Fruit fly (Drosophila melanogaster): Measurements from ENCODE around the gene Raf.
A peak's percentile ranks its signal among the peaks of the same experiment; 100 is the strongest.

Raf gene

DNA sequence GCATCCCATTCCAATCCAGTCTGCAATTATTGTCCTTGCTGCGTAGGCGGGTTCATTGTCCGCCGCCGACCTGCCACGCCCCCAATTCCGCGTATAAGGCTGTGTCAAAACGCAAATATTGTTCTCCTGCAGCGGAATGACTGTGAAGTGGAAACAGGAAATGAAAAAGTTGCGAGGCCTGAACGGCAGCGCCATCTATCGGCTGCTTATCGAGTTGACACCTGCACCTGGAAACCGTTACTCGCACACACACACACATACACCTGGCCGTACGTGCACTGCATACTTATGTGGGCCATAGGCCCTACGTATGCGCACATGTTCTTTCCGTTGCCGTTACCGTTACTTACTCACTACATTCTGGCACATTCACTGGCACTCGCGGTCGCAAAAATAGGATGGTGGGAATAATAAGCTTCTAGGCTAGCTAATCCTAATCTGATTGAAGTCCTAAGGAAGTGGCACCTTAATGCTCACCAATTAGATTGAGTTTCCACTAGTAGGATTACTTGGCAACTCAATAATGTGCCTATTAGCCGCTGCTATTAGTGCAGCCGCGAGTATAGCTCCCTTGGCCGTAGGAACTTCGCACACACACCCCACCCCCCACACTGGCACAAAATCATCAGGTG lies 36.5 kb upstream of the Raf start (continued):
- no peak for TF ChIP-seq CG8290 (GFP tag; optimal IDR thresholded peaks at IDR 0.05)
- peak in 1 of 2 experiments; percentile 28 for TF ChIP-seq CG8290 (tag; optimal IDR thresholded peaks at IDR 0.05)
- TF ChIP-seq lab (GFP tag; optimal IDR thresholded peaks at IDR 0.05), result peak; percentile 56
- no peak for TF ChIP-seq sim (GFP tag; IDR thresholded peaks at IDR 0.05)
- TF ChIP-seq mam (GFP tag; optimal IDR thresholded peaks at IDR 0.05), result no peak
- TF ChIP-seq CG12219 (GFP tag; optimal IDR thresholded peaks at IDR 0.05), result no peak
- no peak for TF ChIP-seq E2f1 (GFP tag; IDR thresholded peaks at IDR 0.05)
- TF ChIP-seq chm (GFP tag; IDR thresholded peaks at IDR 0.05), result 0 out of 2 replicates have a peak, but pooled peaks have one; percentile 20
- no peak for TF ChIP-seq schlank (tag; optimal IDR thresholded peaks at IDR 0.05)
- no peak for TF ChIP-seq CG12236 (GFP tag; optimal IDR thresholded peaks at IDR 0.05)
- no peak for TF ChIP-seq pnt (GFP tag; optimal IDR thresholded peaks at IDR 0.05)
- TF ChIP-seq Myb (GFP tag; optimal IDR thresholded peaks at IDR 0.05), result peak; percentile 29
- TF ChIP-seq aop (GFP tag; IDR thresholded peaks at IDR 0.05), result no peak
- no peak for TF ChIP-seq eve (GFP tag; optimal IDR thresholded peaks at IDR 0.05)
- peak; percentile 0 for TF ChIP-seq CG2678 (tag; optimal IDR thresholded peaks at IDR 0.05)
- TF ChIP-seq unpg (GFP tag; optimal IDR thresholded peaks at IDR 0.05), result peak; percentile 6
- TF ChIP-seq chinmo (GFP tag; IDR thresholded peaks at IDR 0.05; ENCODE audit: partially characterized antibody), result no peak
- TF ChIP-seq Rx (GFP tag; IDR thresholded peaks at IDR 0.05), result no peak
- TF ChIP-seq peb (GFP tag; IDR thresholded peaks at IDR 0.05), result no peak
- TF ChIP-seq row (GFP tag; IDR thresholded peaks at IDR 0.05), result peak; percentile 15; the same call in 2 of the 3 replicates
- no peak for TF ChIP-seq Doc3 (GFP tag; IDR thresholded peaks at IDR 0.05; ENCODE audit: partially characterized antibody)
- peak; percentile 56 for TF ChIP-seq CG18599 (GFP tag; optimal IDR thresholded peaks at IDR 0.05)
- no peak for TF ChIP-seq CG3065 (GFP tag; optimal IDR thresholded peaks at IDR 0.05)
- no peak for TF ChIP-seq nerfin-1 (tag; optimal IDR thresholded peaks at IDR 0.05)
- no peak for TF ChIP-seq fd64A (GFP tag; optimal IDR thresholded peaks at IDR 0.05)
- TF ChIP-seq sug (tag; optimal IDR thresholded peaks at IDR 0.05), result no peak
- TF ChIP-seq CG43689 (GFP tag; IDR thresholded peaks at IDR 0.05), result no peak
- no peak for TF ChIP-seq Awh (GFP tag; IDR thresholded peaks at IDR 0.05)
- TF ChIP-seq gt (GFP tag; IDR thresholded peaks at IDR 0.05), result no peak
- TF ChIP-seq gsb-n (tag; optimal IDR thresholded peaks at IDR 0.05), result no peak

DNA sequence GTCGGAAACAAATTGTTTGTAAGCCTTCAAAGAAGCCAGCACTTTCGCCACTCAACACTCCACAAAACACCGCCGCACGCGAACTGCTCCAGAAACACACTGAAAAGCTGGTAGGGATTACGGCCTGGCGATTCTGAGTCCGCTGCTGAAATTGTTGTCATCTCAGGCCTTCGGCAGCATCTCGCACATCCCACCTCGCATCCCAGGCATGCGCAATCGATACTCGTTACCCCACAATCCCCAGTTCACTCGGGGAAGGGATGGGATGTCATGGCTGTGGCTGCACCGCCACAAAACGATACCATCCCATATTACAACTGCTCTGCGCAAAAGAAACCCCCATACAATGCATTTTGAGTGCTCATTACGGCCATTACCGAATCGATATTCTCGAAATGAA lies 35.5 kb upstream of the Raf start, which contains the start of gene CG3078:
Gene CG3078, minus strand, starts transcription at position 101 of the 400 bp plus-strand sequence.
- no peak for TF ChIP-seq otp (GFP tag; IDR thresholded peaks at IDR 0.05)
- peak; percentile 81 for TF ChIP-seq ewg (GFP tag; optimal IDR thresholded peaks at IDR 0.05)
- no peak for TF ChIP-seq dysf (GFP tag; IDR thresholded peaks at IDR 0.05)
- TF ChIP-seq Deaf1 (tag; optimal IDR thresholded peaks at IDR 0.05), result peak; percentile 49
- peak; percentile 9 for TF ChIP-seq CG15514 (GFP tag; optimal IDR thresholded peaks at IDR 0.05)
- peak; percentile 73 for TF ChIP-seq onecut (GFP tag; IDR thresholded peaks at IDR 0.05)

DNA sequence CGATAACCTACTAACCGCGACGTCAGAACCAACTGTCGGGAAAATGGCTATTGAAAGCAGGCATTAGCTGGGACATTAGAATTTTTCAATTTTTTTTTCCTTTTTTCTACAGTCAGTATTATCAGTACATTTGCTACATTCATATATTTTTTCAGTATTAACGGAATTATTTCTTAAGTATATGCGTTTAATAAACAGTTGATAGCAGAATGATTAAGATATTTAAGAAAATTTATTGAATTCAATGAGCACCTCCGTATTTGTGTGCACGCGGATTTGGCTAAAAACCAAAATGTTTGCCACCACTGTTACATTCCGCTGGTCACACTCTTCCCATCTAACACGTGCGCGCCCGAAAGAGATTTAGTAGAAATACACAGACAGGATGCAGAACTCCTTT lies 32.8 kb upstream of the Raf start, which contains the start of the genes temp and CG3071:
Gene temp, minus strand, starts transcription at position 5 of the 400 bp plus-strand sequence.
Gene CG3071, plus strand, starts transcription at position 327 of the 400 bp plus-strand sequence.
- TF ChIP-seq CG10366 (GFP tag; IDR thresholded peaks at IDR 0.05) (peak; percentile 14; the same call in 1 of the 2 replicates), Dref (GFP tag; IDR thresholded peaks at IDR 0.05) (peak; percentile 40), HHEX (GFP tag; optimal IDR thresholded peaks at IDR 0.05) (peak; percentile 9), CG12744 (GFP tag; optimal IDR thresholded peaks at IDR 0.05) (peak; percentile 31), ftz-f1 (GFP tag; optimal IDR thresholded peaks at IDR 0.05) (no peak), Myb (GFP tag; optimal IDR thresholded peaks at IDR 0.05) (peak; percentile 27), fd64A (GFP tag; optimal IDR thresholded peaks at IDR 0.05) (no peak), CG13424 (tag; optimal IDR thresholded peaks at IDR 0.05) (peak; percentile 75), CG10654 (GFP tag; optimal IDR thresholded peaks at IDR 0.05) (peak; percentile 9), tgo (GFP tag; IDR thresholded peaks at IDR 0.05) (peak; percentile 54; the same call in 2 of the 3 replicates), Dad (GFP tag; optimal IDR thresholded peaks at IDR 0.05) (peak; percentile 28), shn (GFP tag; optimal IDR thresholded peaks at IDR 0.05) (peak; percentile 69), CG13775 (GFP tag; optimal IDR thresholded peaks at IDR 0.05) (peak; percentile 78), p53 (GFP tag; optimal IDR thresholded peaks at IDR 0.05) (peak; percentile 20), CG34422 (GFP tag; IDR thresholded peaks at IDR 0.05) (0 out of 3 replicates have a peak, but pooled peaks have one; percentile 24), tll (GFP tag; optimal IDR thresholded peaks at IDR 0.05) (peak; percentile 1 to 90)
